Worm (Caenorhabditis elegans): ENCODE data around the gene atn-1.

DNA sequence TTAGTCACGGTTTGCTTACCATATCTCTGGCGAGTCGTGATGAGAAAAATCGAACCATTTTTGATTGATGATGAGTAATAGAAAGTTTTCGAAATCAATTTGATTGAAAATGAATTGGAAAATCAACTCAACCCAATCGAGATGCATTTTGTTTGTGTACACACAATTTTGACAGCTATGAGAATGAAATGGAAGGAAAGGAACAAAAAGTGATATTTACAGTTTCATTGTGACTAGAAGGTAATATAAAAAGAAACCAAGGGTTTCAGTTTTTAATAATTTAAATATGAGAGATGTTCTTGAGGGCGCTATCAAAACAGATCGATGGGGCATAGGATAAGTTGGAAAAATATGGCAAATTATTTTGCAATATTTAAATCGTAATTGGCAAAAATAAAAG, 38.9 kb downstream of the atn-1 start, which contains the start of gene cal-1:
- no peak for TF ChIP-seq ama-1 (optimal IDR thresholded peaks at IDR 0.05)
- no peak for TF ChIP-seq fkh-10 (GFP tag; optimal IDR thresholded peaks at IDR 0.05)
- TF ChIP-seq nhr-76 (tag; optimal IDR thresholded peaks at IDR 0.05) = no peak
- no peak for TF ChIP-seq unc-98 (GFP tag; IDR thresholded peaks at IDR 0.05)
- TF ChIP-seq lin-15B (tag; optimal IDR thresholded peaks at IDR 0.05) = no peak
- TF ChIP-seq nhr-11 (tag; optimal IDR thresholded peaks at IDR 0.05) = no peak
- no peak for TF ChIP-seq egl-27 (tag; optimal IDR thresholded peaks at IDR 0.05)
- TF ChIP-seq nhr-237 (tag; optimal IDR thresholded peaks at IDR 0.05) = no peak
- TF ChIP-seq ztf-11 (tag; optimal IDR thresholded peaks at IDR 0.05) = no peak
- TF ChIP-seq mdl-1 (tag; optimal IDR thresholded peaks at IDR 0.05) = no peak
- TF ChIP-seq zag-1 (tag; optimal IDR thresholded peaks at IDR 0.05) = no peak
- no peak for TF ChIP-seq sox-4 (tag; optimal IDR thresholded peaks at IDR 0.05)
- no peak for TF ChIP-seq unc-30 (tag; optimal IDR thresholded peaks at IDR 0.05)
- TF ChIP-seq hpl-2 (GFP tag; optimal IDR thresholded peaks at IDR 0.05) = no peak
